Worm (Caenorhabditis elegans) whole organism, midembryonic: Measurements from ENCODE around the gene Y102A11A.1.
A peak's percentile ranks its signal among the peaks of the same experiment; 100 is the strongest.

Source experiments
- T22C8.4 ChIP-seq: fragments of 200-800 bp; sonication (Bioruptor generic); IDR thresholded peaks from 2 replicates; pipeline ENCODE4 v1.3.6; 2022; ENCODE audit warnings: missing genetic modification characterization, missing compliant biosample characterization
- cog-1 ChIP-seq: sonication (generic microtip); optimal IDR thresholded peaks from 2 replicates; lab custom pipeline; 2016; ENCODE audit warnings: missing genetic modification characterization, missing compliant biosample characterization
- flt-1 ChIP-seq: fragments of 200-800 bp; sonication (Bioruptor generic); IDR thresholded peaks from 2 replicates; pipeline ENCODE4 v1.3.6; 2022; ENCODE audit warnings: missing genetic modification characterization, missing compliant biosample characterization
- klf-2 ChIP-seq: fragments of 200-800 bp; sonication (Bioruptor generic); conservative IDR thresholded peaks from 2 replicates; pipeline ENCODE4 v1.3.6; 2022; ENCODE audit warnings: missing genetic modification reagents, missing genetic modification characterization, missing compliant biosample characterization
- med-1 ChIP-seq: sonication (generic microtip); optimal IDR thresholded peaks from 2 replicates; lab custom pipeline; 2017; ENCODE audit warnings: missing genetic modification characterization, mild to moderate bottlenecking, missing compliant biosample characterization, antibody characterized with exemption, missing genetic modification reagents; ENCODE audit not compliant: insufficient read depth
- ref-1 ChIP-seq: fragments of 200-800 bp; sonication (Bioruptor generic); conservative IDR thresholded peaks from 2 replicates; pipeline ENCODE4 v1.3.6; 2022; ENCODE audit warnings: missing genetic modification reagents, missing genetic modification characterization, missing compliant biosample characterization
- tab-1 ChIP-seq: fragments of 200-800 bp; sonication (Bioruptor generic); IDR thresholded peaks from 2 replicates; pipeline ENCODE4 v1.3.6; 2022; ENCODE audit warnings: missing genetic modification characterization, missing compliant biosample characterization
- ztf-23 ChIP-seq: fragments of 200-800 bp; sonication (Bioruptor generic); IDR thresholded peaks from 2 replicates; pipeline ENCODE4 v1.3.6; 2022; ENCODE audit warnings: missing genetic modification reagents, missing genetic modification characterization, missing compliant biosample characterization
- ztf-29 ChIP-seq: fragments of 200-800 bp; sonication (Bioruptor generic); IDR thresholded peaks from 2 replicates; pipeline ENCODE4 v1.3.6; 2022; ENCODE audit warnings: missing genetic modification reagents, missing genetic modification characterization, missing compliant biosample characterization

Y102A11A.1 gene

DNA sequence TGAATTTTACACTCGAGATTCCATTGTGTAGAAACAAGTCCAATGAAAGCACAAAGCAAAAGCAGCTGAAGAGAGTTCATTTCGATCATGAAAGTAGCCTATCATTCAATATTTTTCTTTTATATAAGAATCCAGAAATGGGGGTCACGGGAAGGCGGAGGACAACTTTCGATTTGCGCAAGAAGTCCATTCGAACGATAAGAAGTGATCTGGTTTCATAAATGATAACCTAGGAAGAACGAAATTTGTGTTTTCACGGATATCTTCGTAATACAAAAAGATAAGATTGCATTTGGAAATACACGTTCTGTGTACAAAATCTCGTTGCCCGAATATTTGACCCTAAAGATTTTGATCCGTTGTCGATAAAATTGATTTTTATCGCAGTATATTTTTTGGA is 20.2 kb upstream of the Y102A11A.1 start, which contains the start of gene Y102A11A.5:
TSS of gene Y102A11A.5 (minus strand) at position 175 of the 400 bp plus-strand sequence.
- no peak for TF ChIP-seq klf-2
- no peak for TF ChIP-seq flt-1 (GFP tag; lab: Robert Waterston, UW)
- no peak for TF ChIP-seq ref-1 (GFP tag; lab: Robert Waterston, UW)
- no peak for TF ChIP-seq T22C8.4 (GFP tag; lab: Robert Waterston, UW)
- TF ChIP-seq ztf-29 (GFP tag; lab: Robert Waterston, UW) = no peak
- no peak for TF ChIP-seq med-1
- TF ChIP-seq tab-1 = no peak
- TF ChIP-seq cog-1 (tag; lab: Kevin White, UChicago) = no peak
- no peak for TF ChIP-seq ztf-23 (GFP tag; lab: Robert Waterston, UW)

DNA sequence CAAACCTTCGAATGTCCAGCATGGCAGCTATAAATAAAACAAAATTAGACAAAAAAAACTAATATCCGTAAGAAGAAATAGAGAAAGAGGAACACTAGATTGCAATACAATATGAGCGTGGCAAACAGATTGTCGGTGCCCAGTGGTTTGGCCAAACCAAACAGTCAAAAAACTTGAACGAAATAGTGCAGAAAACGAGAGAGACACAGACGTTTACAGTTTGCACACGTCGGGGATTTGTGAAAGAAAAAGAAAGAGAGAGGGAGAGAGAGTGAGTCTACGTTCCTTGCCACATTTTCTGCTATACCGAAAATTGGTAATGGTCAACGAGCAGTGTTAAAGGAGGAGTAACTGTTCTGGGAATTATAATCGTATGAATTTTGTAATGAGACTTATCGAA is 16.5 kb upstream of the Y102A11A.1 start, which contains the start of gene ergi-1:
TSS of gene ergi-1 (minus strand) at position 101 of the 400 bp plus-strand sequence.
- TF ChIP-seq tab-1 (no peak), ref-1 (GFP tag; lab: Robert Waterston, UW) (no peak), med-1 (no peak), cog-1 (tag; lab: Kevin White, UChicago) (no peak), ztf-29 (GFP tag; lab: Robert Waterston, UW) (no peak), klf-2 (no peak), T22C8.4 (GFP tag; lab: Robert Waterston, UW) (no peak), flt-1 (GFP tag; lab: Robert Waterston, UW) (no peak), ztf-23 (GFP tag; lab: Robert Waterston, UW) (no peak)

DNA sequence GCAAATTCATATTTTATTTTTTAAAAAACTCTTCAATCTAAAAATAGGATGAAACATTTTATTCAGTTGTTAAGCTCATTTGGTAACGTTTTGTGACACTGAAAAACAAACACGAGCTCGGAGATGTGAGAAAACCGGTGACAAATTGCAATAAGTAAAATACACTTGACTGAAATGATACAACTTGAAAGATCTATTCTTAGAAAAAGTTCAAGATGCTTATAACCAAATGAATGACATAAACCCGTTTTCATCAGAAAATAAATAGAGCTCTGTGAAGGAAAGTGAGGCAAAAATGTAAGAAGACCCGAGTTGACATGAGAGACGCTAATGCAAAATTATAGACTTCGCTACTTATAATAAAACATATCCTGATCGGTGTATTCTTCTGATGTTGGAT is 12.3 kb upstream of the Y102A11A.1 start, which contains the start of gene smex-2:
TSS of gene smex-2 (minus strand) at position 101 of the 400 bp plus-strand sequence.
- TF ChIP-seq med-1 (no peak), tab-1 (no peak), ztf-23 (GFP tag; lab: Robert Waterston, UW) (no peak), ref-1 (GFP tag; lab: Robert Waterston, UW) (no peak), klf-2 (no peak), flt-1 (GFP tag; lab: Robert Waterston, UW) (no peak), ztf-29 (GFP tag; lab: Robert Waterston, UW) (no peak), cog-1 (tag; lab: Kevin White, UChicago) (no peak)

DNA sequence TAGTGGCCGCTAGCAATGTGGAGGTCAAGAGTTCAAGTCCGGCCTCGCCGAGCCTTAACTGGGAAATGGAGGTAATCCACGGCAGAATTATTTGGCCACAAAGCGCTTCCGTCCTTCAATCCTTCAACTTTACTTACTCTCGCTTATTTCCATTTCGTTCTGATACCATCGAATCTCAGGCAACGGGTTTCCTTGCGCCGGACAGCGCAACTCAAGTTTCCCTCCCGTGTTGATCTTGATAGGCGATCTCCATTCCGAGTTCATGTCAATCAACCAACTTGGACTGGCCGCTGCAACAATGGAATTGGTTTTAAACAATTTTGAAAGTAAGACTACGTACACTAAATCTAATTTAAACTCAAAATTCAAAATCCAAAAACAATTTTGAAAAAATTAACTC is 10.7 kb upstream of the Y102A11A.1 start:
- TF ChIP-seq T22C8.4 (GFP tag; lab: Robert Waterston, UW) (no peak), med-1 (no peak), ztf-23 (GFP tag; lab: Robert Waterston, UW) (no peak), flt-1 (GFP tag; lab: Robert Waterston, UW) (peak; percentile 46; the same call in 1 of the 2 replicates)

DNA sequence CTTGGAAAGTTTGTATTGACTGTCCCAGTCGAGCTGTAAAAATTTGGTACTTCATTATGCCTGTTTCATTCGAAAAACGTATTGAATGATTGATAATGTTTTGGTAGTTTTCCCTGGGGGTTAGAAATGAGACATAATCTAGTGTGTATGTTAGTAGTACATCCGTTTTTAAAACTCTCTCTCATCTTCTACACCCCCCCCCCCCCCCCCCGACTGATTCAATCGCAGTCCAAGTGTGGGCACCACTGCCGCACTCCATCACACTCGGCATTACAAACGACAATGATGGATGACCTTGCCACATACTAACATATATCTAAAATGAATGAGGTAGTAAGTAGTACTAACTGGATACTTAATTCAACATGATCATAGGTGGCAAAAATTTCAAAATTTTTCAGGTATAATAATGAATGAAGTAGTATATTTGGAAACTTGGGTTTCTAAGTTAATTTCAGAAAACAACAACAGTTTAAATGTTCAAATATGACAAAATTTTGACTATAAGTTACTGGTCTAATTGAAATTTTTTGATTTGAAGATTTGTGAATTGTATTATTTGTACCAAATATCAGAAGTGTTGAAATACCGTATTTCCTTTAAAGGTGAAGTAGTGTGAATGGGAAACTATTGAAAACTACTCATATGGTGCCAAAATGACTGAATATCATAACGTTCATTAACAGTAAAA is 10.0 kb upstream of the Y102A11A.1 start:
- no peak for TF ChIP-seq med-1
- no peak for TF ChIP-seq tab-1
- no peak for TF ChIP-seq ztf-23 (GFP tag; lab: Robert Waterston, UW)
- TF ChIP-seq flt-1 (GFP tag; lab: Robert Waterston, UW) = no peak
- no peak for TF ChIP-seq ztf-29 (GFP tag; lab: Robert Waterston, UW)
- TF ChIP-seq klf-2 = no peak
- TF ChIP-seq cog-1 (tag; lab: Kevin White, UChicago) = no peak
- no peak for TF ChIP-seq T22C8.4 (GFP tag; lab: Robert Waterston, UW)
- no peak for TF ChIP-seq ref-1 (GFP tag; lab: Robert Waterston, UW)

DNA sequence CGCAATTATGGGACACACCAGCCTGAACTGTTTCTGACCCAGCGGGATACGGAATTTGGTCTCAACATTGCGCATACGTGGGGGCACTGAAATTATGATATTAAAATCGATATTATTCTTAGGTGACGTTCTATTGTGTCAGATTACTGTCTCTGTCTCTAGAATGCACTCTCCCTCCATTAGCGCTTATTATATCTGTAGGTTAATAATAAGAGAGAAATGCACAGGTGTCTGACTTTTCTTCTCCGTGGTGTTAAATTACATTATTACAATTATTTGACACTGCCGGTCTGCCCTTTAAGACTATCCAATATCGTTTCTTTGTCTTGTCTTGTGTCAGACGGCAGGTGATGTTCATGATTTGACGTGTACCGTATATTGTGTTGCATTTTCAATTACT is 9.0 kb upstream of the Y102A11A.1 start:
- TF ChIP-seq flt-1 (GFP tag; lab: Robert Waterston, UW) = no peak
- TF ChIP-seq ztf-23 (GFP tag; lab: Robert Waterston, UW) = no peak
- no peak for TF ChIP-seq klf-2
- TF ChIP-seq tab-1 = 0 out of 2 replicates have a peak, but pooled peaks have one; percentile 45

DNA sequence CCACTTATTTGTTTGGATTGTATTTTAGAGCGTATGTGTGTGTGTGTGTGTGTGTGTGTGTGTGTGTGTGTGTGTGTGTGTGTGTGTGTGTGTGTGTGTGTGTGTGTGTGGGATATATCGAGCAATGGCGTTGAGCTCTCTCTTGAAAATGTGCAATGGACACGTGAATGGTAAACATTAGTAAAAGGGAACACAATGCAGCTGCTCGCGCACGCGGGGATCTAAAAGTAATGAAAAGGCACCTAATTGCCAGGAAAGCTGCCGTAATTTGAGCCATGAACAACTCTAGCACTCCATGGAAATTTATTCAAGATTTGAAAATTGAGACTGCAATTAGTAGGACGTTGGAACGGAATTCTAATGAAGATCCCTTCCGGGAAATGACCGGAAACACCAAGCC is 8.4 kb upstream of the Y102A11A.1 start:
- TF ChIP-seq flt-1 (GFP tag; lab: Robert Waterston, UW) = no peak
- TF ChIP-seq ztf-23 (GFP tag; lab: Robert Waterston, UW) = peak; percentile 53; the same call in 1 of the 2 replicates
- peak; percentile 40; the same call in 1 of the 2 replicates for TF ChIP-seq tab-1
- no peak for TF ChIP-seq ref-1 (GFP tag; lab: Robert Waterston, UW)

DNA sequence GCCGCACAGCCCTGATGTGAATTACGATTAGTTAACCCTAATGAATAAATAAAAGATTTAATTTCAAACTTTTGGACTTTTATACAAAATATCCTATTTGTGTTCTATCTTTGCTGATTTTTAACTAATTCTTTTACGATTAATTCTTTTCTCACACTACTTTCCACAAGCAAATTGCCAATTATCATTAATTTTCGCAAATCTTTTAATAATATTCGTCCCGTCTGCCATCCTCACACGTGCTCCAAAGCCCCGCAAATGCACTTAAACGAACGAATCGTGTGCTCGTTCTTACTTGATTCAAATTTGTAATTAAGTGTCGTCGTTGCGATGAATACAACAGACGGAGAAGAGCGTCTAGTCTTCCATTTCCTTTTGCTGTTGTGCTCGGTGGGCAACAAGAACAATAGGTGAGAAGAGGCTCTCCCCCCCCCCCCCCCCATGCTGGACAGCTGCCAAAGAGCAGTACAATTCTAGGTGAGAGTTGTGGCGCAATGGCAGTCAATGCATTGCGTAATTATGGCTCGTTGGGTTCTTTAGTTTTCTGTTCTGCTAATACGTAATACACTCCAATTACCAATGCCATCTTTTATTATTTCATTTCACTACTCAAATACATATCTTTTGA is 7.0 kb upstream of the Y102A11A.1 start:
- no peak for TF ChIP-seq med-1
- TF ChIP-seq flt-1 (GFP tag; lab: Robert Waterston, UW) = peak; percentile 59; the same call in 1 of the 2 replicates
- 0 out of 2 replicates have a peak, but pooled peaks have one; percentile 22 for TF ChIP-seq tab-1
- TF ChIP-seq ztf-23 (GFP tag; lab: Robert Waterston, UW) = 0 out of 2 replicates have a peak, but pooled peaks have one; percentile 53

DNA sequence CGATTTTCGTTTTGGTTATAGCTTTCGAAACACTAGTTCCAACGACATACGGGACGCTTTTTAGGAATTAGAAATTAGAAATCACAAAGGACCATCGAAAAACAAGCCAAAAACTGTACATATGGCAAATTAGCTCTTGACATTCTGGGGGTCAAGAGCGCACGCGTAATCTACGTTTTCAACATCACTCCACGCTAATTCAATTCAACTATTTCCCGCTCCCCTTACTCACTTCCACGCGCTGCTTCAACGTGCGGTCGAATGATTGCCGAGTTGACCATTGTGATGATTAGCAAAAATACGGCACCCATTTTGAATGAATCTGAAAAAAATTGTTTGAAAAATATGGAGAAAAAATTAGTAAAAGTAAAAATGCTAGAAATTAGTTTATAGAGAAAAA is 6.0 kb upstream of the Y102A11A.1 start:
- no peak for TF ChIP-seq ref-1 (GFP tag; lab: Robert Waterston, UW)
- TF ChIP-seq flt-1 (GFP tag; lab: Robert Waterston, UW) = no peak
- no peak for TF ChIP-seq klf-2
- TF ChIP-seq T22C8.4 (GFP tag; lab: Robert Waterston, UW) = no peak
- no peak for TF ChIP-seq ztf-23 (GFP tag; lab: Robert Waterston, UW)
- no peak for TF ChIP-seq tab-1
- no peak for TF ChIP-seq cog-1 (tag; lab: Kevin White, UChicago)
- TF ChIP-seq ztf-29 (GFP tag; lab: Robert Waterston, UW) = no peak
- no peak for TF ChIP-seq med-1

DNA sequence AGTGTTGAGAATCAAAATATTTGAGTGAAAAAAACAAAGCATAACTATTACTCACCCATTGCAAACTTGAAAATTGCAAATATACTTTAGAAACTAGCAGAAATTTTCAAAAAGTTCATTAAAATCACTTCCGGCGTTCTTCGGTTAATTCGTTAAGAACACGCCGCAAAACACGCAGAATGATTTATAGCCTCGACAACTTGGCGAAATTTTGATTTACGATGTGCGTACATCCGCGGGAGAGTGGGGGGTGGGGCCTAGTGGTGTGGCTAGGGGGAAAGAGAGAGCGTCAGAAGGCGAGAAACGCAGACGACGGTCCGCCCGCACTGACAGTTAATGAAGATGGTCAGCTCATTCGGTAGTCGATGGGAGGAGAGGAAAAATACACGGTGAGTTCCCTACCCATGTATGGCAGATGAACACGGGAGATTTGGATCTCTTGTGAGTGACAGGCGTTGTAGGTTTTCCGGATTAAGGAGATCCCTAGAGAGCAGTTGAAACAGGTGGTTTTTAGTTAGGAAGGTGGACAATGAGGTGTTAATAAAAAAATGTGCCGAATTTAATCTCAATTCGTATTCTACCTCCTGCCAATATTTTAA is 5.4 kb upstream of the Y102A11A.1 start, which contains the start of gene igcm-4:
TSS of gene igcm-4 (minus strand) at position 237 of the 599 bp plus-strand sequence.
- TF ChIP-seq flt-1 (GFP tag; lab: Robert Waterston, UW) = 0 out of 2 replicates have a peak, but pooled peaks have one; percentile 40
- TF ChIP-seq cog-1 (tag; lab: Kevin White, UChicago) = peak; percentile 27
- peak; percentile 59; the same call in 1 of the 2 replicates for TF ChIP-seq ztf-23 (GFP tag; lab: Robert Waterston, UW)
- no peak for TF ChIP-seq tab-1
